Worm (Caenorhabditis elegans) whole organism, midembryonic: Measurements from ENCODE around the gene dod-6.

Source experiments
- flt-1 ChIP-seq: fragments of 200-800 bp; sonication (Bioruptor generic); IDR thresholded peaks from 2 replicates; pipeline ENCODE4 v1.3.6; 2022; ENCODE audit warnings: missing genetic modification characterization, missing compliant biosample characterization
- klf-2 ChIP-seq: fragments of 200-800 bp; sonication (Bioruptor generic); conservative IDR thresholded peaks from 2 replicates; pipeline ENCODE4 v1.3.6; 2022; ENCODE audit warnings: missing genetic modification reagents, missing genetic modification characterization, missing compliant biosample characterization

DNA sequence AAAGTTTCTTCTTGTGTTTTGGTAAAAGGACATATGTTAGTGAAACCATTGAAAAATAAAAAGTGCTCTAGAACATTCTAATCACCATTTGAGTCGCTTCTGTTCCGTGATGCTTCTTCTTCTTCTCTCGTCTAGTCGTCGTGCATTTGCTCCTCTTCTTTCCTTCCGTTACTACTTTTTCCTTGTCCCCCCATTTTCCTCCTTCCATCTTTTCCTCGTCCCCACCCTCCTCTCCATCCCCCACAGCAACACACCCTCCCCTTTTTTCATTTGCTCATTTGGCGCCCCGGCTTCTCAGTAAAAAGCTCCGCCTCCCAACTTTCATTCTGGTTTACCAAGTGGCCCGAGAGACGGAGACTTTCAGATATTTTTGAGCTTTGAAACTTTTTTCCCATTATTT is 45.8 kb upstream of the dod-6 start:
- TF ChIP-seq flt-1 (no peak), klf-2 (GFP tag; lab: Robert Waterston, UW) (no peak)
